Fruit fly (Drosophila melanogaster): ENCODE measurements around the gene CG9592.
A peak's percentile ranks its signal among the peaks of the same experiment; 100 is the strongest.

CG9592 gene

DNA sequence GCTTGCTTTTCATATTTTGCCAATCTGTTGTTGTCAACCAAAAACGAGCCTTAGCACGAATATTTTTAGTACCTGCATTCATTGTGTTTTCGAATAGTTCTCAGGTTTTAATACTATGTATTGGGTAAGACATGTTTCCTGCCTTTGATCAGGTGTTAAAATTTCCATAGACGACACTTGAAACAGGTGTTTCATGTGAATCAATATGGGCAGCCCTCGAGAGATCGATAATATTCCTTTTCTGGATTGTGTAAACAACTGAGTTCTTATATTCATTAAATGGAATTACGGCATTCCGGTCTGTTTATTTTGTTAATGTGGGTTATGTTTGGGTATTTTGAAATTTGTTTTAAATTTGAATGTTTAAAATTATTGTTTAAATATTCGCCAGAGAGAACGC is 31.6 kb downstream of the CG9592 start (continued):
- no peak for TF ChIP-seq CG17385 (GFP tag; optimal IDR thresholded peaks at IDR 0.05)
- peak; percentile 20 for TF ChIP-seq CG12659 (GFP tag; optimal IDR thresholded peaks at IDR 0.05)
- no peak for TF ChIP-seq exex (tag; optimal IDR thresholded peaks at IDR 0.05)
- no peak for TF ChIP-seq Sry-β (GFP tag; optimal IDR thresholded peaks at IDR 0.05)
- no peak for TF ChIP-seq Trl (optimal IDR thresholded peaks at IDR 0.05)
- no peak for TF ChIP-seq Trl (GFP tag; optimal IDR thresholded peaks at IDR 0.05)
- TF ChIP-seq Ravus (GFP tag; IDR thresholded peaks at IDR 0.05), result no peak
- TF ChIP-seq caup (GFP tag; optimal IDR thresholded peaks at IDR 0.05; ENCODE audit: severe bottlenecking), result peak; percentile 27
- TF ChIP-seq ssp (GFP tag; IDR thresholded peaks at IDR 0.05), result no peak
- peak; percentile 55 for TF ChIP-seq HHEX (GFP tag; optimal IDR thresholded peaks at IDR 0.05)
- no peak for TF ChIP-seq Bgb (GFP tag; IDR thresholded peaks at IDR 0.05; ENCODE audit: partially characterized antibody)
- TF ChIP-seq B-H2 (GFP tag; optimal IDR thresholded peaks at IDR 0.05), result no peak
- no peak for TF ChIP-seq CG17802 (tag; optimal IDR thresholded peaks at IDR 0.05)
- TF ChIP-seq Pdp1 (GFP tag; optimal IDR thresholded peaks at IDR 0.05), result peak in 1 of 2 experiments; percentile 18
- peak; percentile 30 for TF ChIP-seq Meics (GFP tag; optimal IDR thresholded peaks at IDR 0.05)
- TF ChIP-seq CG8089 (GFP tag; optimal IDR thresholded peaks at IDR 0.05), result no peak
- no peak for TF ChIP-seq CG3847 (GFP tag; IDR thresholded peaks at IDR 0.05)
- TF ChIP-seq Dp (GFP tag; optimal IDR thresholded peaks at IDR 0.05), result no peak
- TF ChIP-seq ci (GFP tag; IDR thresholded peaks at IDR 0.05), result no peak
- no peak for TF ChIP-seq CG9215 (GFP tag; IDR thresholded peaks at IDR 0.05)
- TF ChIP-seq z (GFP tag; IDR thresholded peaks at IDR 0.05), result no peak
- TF ChIP-seq CG1233 (GFP tag; optimal IDR thresholded peaks at IDR 0.05), result peak; percentile 39
- TF ChIP-seq Ssrp (tag; optimal IDR thresholded peaks at IDR 0.05), result no peak
- TF ChIP-seq CG12769 (tag; optimal IDR thresholded peaks at IDR 0.05), result no peak
- TF ChIP-seq hkb (optimal IDR thresholded peaks at IDR 0.05), result no peak
- peak; percentile 60; the same call in 1 of the 2 replicates for TF ChIP-seq hkb (GFP tag; IDR thresholded peaks at IDR 0.05)
- no peak for TF ChIP-seq Stat92E (GFP tag; optimal IDR thresholded peaks at IDR 0.05)
- no peak for TF ChIP-seq CG11456 (GFP tag; IDR thresholded peaks at IDR 0.05)
- TF ChIP-seq row (GFP tag; IDR thresholded peaks at IDR 0.05), result no peak
- TF ChIP-seq CG3995 (GFP tag; optimal IDR thresholded peaks at IDR 0.05), result no peak
- no peak for TF ChIP-seq Atf3 (GFP tag; optimal IDR thresholded peaks at IDR 0.05)
- TF ChIP-seq Dip3 (GFP tag; optimal IDR thresholded peaks at IDR 0.05), result no peak
- TF ChIP-seq Dip2 (GFP tag; IDR thresholded peaks at IDR 0.05), result no peak
- no peak for TF ChIP-seq CG13424 (tag; optimal IDR thresholded peaks at IDR 0.05)
- no peak for TF ChIP-seq CG14050 (GFP tag; IDR thresholded peaks at IDR 0.05)
- TF ChIP-seq CG16779 (GFP tag; IDR thresholded peaks at IDR 0.05), result no peak
- no peak for TF ChIP-seq Sin3A (optimal IDR thresholded peaks at IDR 0.05)
- no peak for TF ChIP-seq en (GFP tag; optimal IDR thresholded peaks at IDR 0.05)
- TF ChIP-seq CG10321 (GFP tag; IDR thresholded peaks at IDR 0.05), result no peak
- no peak for TF ChIP-seq Hsf (GFP tag; optimal IDR thresholded peaks at IDR 0.05)
- no peak; the same call in 2 of the 3 replicates for TF ChIP-seq CG7357 (GFP tag; IDR thresholded peaks at IDR 0.05)
- no peak for TF ChIP-seq Neu2 (GFP tag; optimal IDR thresholded peaks at IDR 0.05; ENCODE audit: borderline replicate concordance)
- peak; percentile 27 for TF ChIP-seq org-1 (GFP tag; optimal IDR thresholded peaks at IDR 0.05)
- no peak for TF ChIP-seq fd3F (GFP tag; optimal IDR thresholded peaks at IDR 0.05)
- TF ChIP-seq zen (tag; optimal IDR thresholded peaks at IDR 0.05), result no peak
- no peak for TF ChIP-seq CG10565 (GFP tag; optimal IDR thresholded peaks at IDR 0.05)
- TF ChIP-seq CG6813 (GFP tag; optimal IDR thresholded peaks at IDR 0.05), result peak; percentile 49
- TF ChIP-seq Doc2 (GFP tag; IDR thresholded peaks at IDR 0.05), result no peak
- TF ChIP-seq Atf6 (GFP tag; IDR thresholded peaks at IDR 0.05), result no peak
- peak; percentile 30 for TF ChIP-seq CG12071 (GFP tag; optimal IDR thresholded peaks at IDR 0.05)
- no peak for TF ChIP-seq sens-2 (GFP tag; IDR thresholded peaks at IDR 0.05)
- no peak for TF ChIP-seq Deaf1 (tag; optimal IDR thresholded peaks at IDR 0.05)

All from whole organism, embryonic.